Fruit fly (Drosophila melanogaster): ENCODE data around the gene nmo.

dm6 chr3L:8024278-8025140, 45.7 kb downstream of the nmo start:
- no peak for TF ChIP-seq insv (optimal IDR thresholded peaks at IDR 0.05)
- TF ChIP-seq Sin3A (optimal IDR thresholded peaks at IDR 0.05), result no peak
- TF ChIP-seq psq (optimal IDR thresholded peaks at IDR 0.05), result no peak
